Fruit fly (Drosophila melanogaster): ENCODE results near the gene CG7296.

CG7296 gene

DNA sequence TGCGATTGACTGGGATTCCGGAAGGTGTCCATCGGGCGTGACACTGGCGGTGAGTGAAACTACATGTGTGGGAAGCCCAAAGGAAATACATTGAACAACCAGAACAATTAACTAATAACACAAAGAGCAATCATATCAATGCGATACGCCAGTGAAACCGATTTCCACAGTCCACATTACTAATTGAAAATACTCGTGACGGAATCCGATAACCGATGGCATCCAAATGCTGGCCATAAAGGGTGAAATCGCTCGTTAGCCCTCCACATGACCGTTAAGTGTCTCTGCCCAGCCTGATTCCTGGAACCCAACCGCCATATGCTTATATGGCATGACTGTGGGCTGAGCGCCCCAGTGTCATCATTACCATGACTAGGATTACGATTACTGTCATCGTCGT, 48.5 kb downstream of the CG7296 start, which contains the start of gene CG7329:
CG7329 (minus strand) TSS at position 101 of the 400 bp plus-strand sequence.
- TF ChIP-seq ss (GFP tag; optimal IDR thresholded peaks at IDR 0.05) (no peak), CG16779 (tag; optimal IDR thresholded peaks at IDR 0.05) (no peak)
